Fruit fly (Drosophila melanogaster) whole organism, embryonic: ENCODE measurements around the gene srl.

Experiments used
- Abd-B ChIP-seq: fragments of 200-800 bp; sonication (Bioruptor generic); optimal IDR thresholded peaks from 2 replicates; lab custom pipeline; 2018; ENCODE audit warnings: missing biosample characterization, mild to moderate bottlenecking, missing genetic modification characterization, moderate library complexity
- Awh ChIP-seq: fragments of 200-800 bp; sonication (Bioruptor generic); IDR thresholded peaks from 2 replicates; pipeline ENCODE4, ENCODE4 v1.3.6; 2022; ENCODE audit warnings: missing biosample characterization, missing genetic modification characterization
- Blimp-1 ChIP-seq: fragments of 200-800 bp; sonication (Bioruptor generic); optimal IDR thresholded peaks from 3 replicates; lab custom pipeline; 2018; ENCODE audit warnings: missing biosample characterization, missing genetic modification characterization, mild to moderate bottlenecking, moderate library complexity, missing genetic modification reagents
- CG11398 ChIP-seq: fragments of 200-800 bp; sonication (Bioruptor generic); optimal IDR thresholded peaks from 2 replicates; lab custom pipeline; 2016; ENCODE audit warnings: missing biosample characterization, missing genetic modification characterization
- CG12071 ChIP-seq: fragments of 200-800 bp; sonication (Bioruptor generic); optimal IDR thresholded peaks from 3 replicates; lab custom pipeline; 2018; ENCODE audit warnings: missing biosample characterization, mild to moderate bottlenecking, missing genetic modification characterization
- CG12942 ChIP-seq: fragments of 200-800 bp; sonication (Bioruptor generic); optimal IDR thresholded peaks from 3 replicates; lab custom pipeline; 2016; ENCODE audit warnings: missing biosample characterization, missing genetic modification characterization
- CG13296 ChIP-seq: fragments of 200-800 bp; sonication (Bioruptor generic); optimal IDR thresholded peaks from 3 replicates; lab custom pipeline; 2018; ENCODE audit warnings: missing biosample characterization, mild to moderate bottlenecking, missing genetic modification characterization
- CG13424 ChIP-seq: fragments of 200-800 bp; sonication (Bioruptor generic); optimal IDR thresholded peaks from 2 replicates; lab custom pipeline; 2019; ENCODE audit warnings: missing biosample characterization, mild to moderate bottlenecking, missing genetic modification characterization, moderate library complexity
- CG14014 ChIP-seq: fragments of 200-800 bp; sonication (Bioruptor generic); IDR thresholded peaks from 2 replicates; pipeline ENCODE4 v1.3.6; 2022; ENCODE audit warnings: missing biosample characterization, missing genetic modification characterization
- CG14860 ChIP-seq: fragments of 200-800 bp; sonication (Bioruptor generic); IDR thresholded peaks from 3 replicates; pipeline ENCODE4 v1.3.6; 2022; ENCODE audit warnings: missing biosample characterization, missing genetic modification characterization; ENCODE audit not compliant: partially characterized antibody
- CG1529 ChIP-seq: fragments of 200-800 bp; sonication (Bioruptor generic); optimal IDR thresholded peaks from 3 replicates; lab custom pipeline; 2018; ENCODE audit warnings: missing biosample characterization, missing genetic modification characterization
- CG1602 ChIP-seq: fragments of 200-800 bp; sonication (Bioruptor generic); optimal IDR thresholded peaks from 3 replicates; lab custom pipeline; 2016; ENCODE audit warnings: missing biosample characterization, missing genetic modification characterization
- CG17802 ChIP-seq: fragments of 200-800 bp; sonication (Bioruptor generic); optimal IDR thresholded peaks from 2 replicates; lab custom pipeline; 2018; ENCODE audit warnings: missing biosample characterization, mild to moderate bottlenecking, missing genetic modification characterization, moderate library complexity
- CG30403 ChIP-seq: fragments of 200-800 bp; sonication (Bioruptor generic); optimal IDR thresholded peaks from 3 replicates; lab custom pipeline; 2016; ENCODE audit warnings: missing biosample characterization, missing genetic modification characterization
- CG34224 ChIP-seq: fragments of 200-800 bp; sonication (Bioruptor generic); IDR thresholded peaks from 3 replicates; pipeline ENCODE4 v1.3.6; 2022; ENCODE audit warnings: missing biosample characterization, missing genetic modification characterization; ENCODE audit not compliant: partially characterized antibody
- CG34376 ChIP-seq: fragments of 200-800 bp; sonication (Bioruptor generic); optimal IDR thresholded peaks from 2 replicates; lab custom pipeline; 2018; ENCODE audit warnings: missing biosample characterization, mild to moderate bottlenecking, missing genetic modification characterization
- CG42726 ChIP-seq: fragments of 200-800 bp; sonication (Bioruptor generic); IDR thresholded peaks from 2 replicates; pipeline ENCODE4 v1.3.6; 2022; ENCODE audit warnings: missing biosample characterization, missing genetic modification characterization; ENCODE audit not compliant: partially characterized antibody
- CG43689 ChIP-seq: fragments of 200-800 bp; sonication (Bioruptor generic); IDR thresholded peaks from 2 replicates; pipeline ENCODE4 v1.3.6; 2022; ENCODE audit warnings: missing biosample characterization, missing genetic modification characterization
- CG4730 ChIP-seq: fragments of 200-800 bp; sonication (Bioruptor generic); IDR thresholded peaks from 2 replicates; pipeline ENCODE4 v1.3.6; 2022; ENCODE audit warnings: missing biosample characterization, missing genetic modification characterization
- CG7839 ChIP-seq: fragments of 200-800 bp; sonication (Bioruptor generic); optimal IDR thresholded peaks from 3 replicates; lab custom pipeline; 2018; ENCODE audit warnings: missing biosample characterization, mild to moderate bottlenecking, missing genetic modification characterization, moderate library complexity
- Dfd ChIP-seq, 2 experiments: fragments of >200 bp; optimal IDR thresholded peaks; 2 replicates each; lab custom pipeline; 2017; ENCODE audit warnings: missing biosample characterization in 2 of 2, missing genetic modification characterization in 2 of 2
- Dip2 ChIP-seq: fragments of 200-800 bp; sonication (Bioruptor generic); IDR thresholded peaks from 2 replicates; pipeline ENCODE4 v1.3.6; 2022; ENCODE audit warnings: missing biosample characterization, missing genetic modification characterization
- Dll ChIP-seq: fragments of 200-800 bp; sonication (Bioruptor generic); IDR thresholded peaks from 4 replicates; pipeline ENCODE4 v1.3.6; 2022; ENCODE audit warnings: missing biosample characterization, missing genetic modification characterization; ENCODE audit not compliant: partially characterized antibody
- Doc3 ChIP-seq: fragments of 200-800 bp; sonication (Bioruptor generic); IDR thresholded peaks from 3 replicates; pipeline ENCODE4 v1.3.6; 2022; ENCODE audit warnings: missing biosample characterization, missing genetic modification characterization; ENCODE audit not compliant: partially characterized antibody
- Elba2 ChIP-seq: fragments of 200-800 bp; sonication (Bioruptor generic); optimal IDR thresholded peaks from 3 replicates; lab custom pipeline; 2016; ENCODE audit warnings: missing biosample characterization, missing genetic modification characterization
- H15 ChIP-seq: fragments of 200-800 bp; sonication (Bioruptor generic); IDR thresholded peaks from 3 replicates; pipeline ENCODE4 v1.3.6; 2022; ENCODE audit warnings: missing biosample characterization, missing genetic modification characterization
- Hey ChIP-seq: fragments of 200-800 bp; sonication (Bioruptor generic); optimal IDR thresholded peaks from 3 replicates; lab custom pipeline; 2018; ENCODE audit warnings: missing biosample characterization, mild to moderate bottlenecking, missing genetic modification characterization
- Hmx ChIP-seq: fragments of 200-800 bp; sonication (Bioruptor generic); optimal IDR thresholded peaks from 2 replicates; lab custom pipeline; 2016; ENCODE audit warnings: missing biosample characterization, missing genetic modification characterization
- Sox100B ChIP-seq: fragments of 200-800 bp; sonication (Bioruptor generic); optimal IDR thresholded peaks from 3 replicates; lab custom pipeline; 2018; ENCODE audit warnings: missing biosample characterization, mild to moderate bottlenecking, missing genetic modification characterization
- Spps ChIP-seq: fragments of 200-800 bp; sonication (Bioruptor generic); optimal IDR thresholded peaks from 2 replicates; lab custom pipeline; 2018; ENCODE audit warnings: missing biosample characterization, mild to moderate bottlenecking, missing genetic modification characterization
- Usf ChIP-seq: fragments of 200-800 bp; sonication (Bioruptor generic); optimal IDR thresholded peaks from 2 replicates; lab custom pipeline; 2017; ENCODE audit warnings: missing genotype, missing biosample characterization, missing genetic modification characterization
- Vsx1 ChIP-seq: fragments of 200-800 bp; sonication (Bioruptor generic); optimal IDR thresholded peaks from 2 replicates; lab custom pipeline; 2017; ENCODE audit warnings: missing biosample characterization, mild to moderate bottlenecking, missing genetic modification characterization, missing genetic modification reagents
- al ChIP-seq: fragments of 200-800 bp; sonication (Bioruptor generic); IDR thresholded peaks from 2 replicates; pipeline ENCODE4 v1.3.6; 2022; ENCODE audit warnings: missing biosample characterization, missing genetic modification characterization
- ash1 ChIP-seq: fragments of 200-800 bp; sonication (Bioruptor generic); optimal IDR thresholded peaks from 2 replicates; lab custom pipeline; 2018; ENCODE audit warnings: missing biosample characterization, mild to moderate bottlenecking, missing genetic modification characterization
- bbx ChIP-seq: fragments of 200-800 bp; sonication (Bioruptor generic); IDR thresholded peaks from 2 replicates; pipeline ENCODE4 v1.3.6; 2022; ENCODE audit warnings: missing biosample characterization, missing genetic modification characterization; ENCODE audit not compliant: partially characterized antibody
- br ChIP-seq: fragments of >200 bp; optimal IDR thresholded peaks from 2 replicates; lab custom pipeline; 2017
- cad ChIP-seq: fragments of >200 bp; optimal IDR thresholded peaks from 2 replicates; lab custom pipeline; 2017; ENCODE audit warnings: missing biosample characterization, missing genetic modification characterization
- cg ChIP-seq: fragments of 200-800 bp; sonication (Bioruptor generic); optimal IDR thresholded peaks from 3 replicates; lab custom pipeline; 2019; ENCODE audit warnings: missing biosample characterization, mild to moderate bottlenecking, missing genetic modification characterization, moderate library complexity
- chinmo ChIP-seq: fragments of 200-800 bp; sonication (Bioruptor generic); IDR thresholded peaks from 4 replicates; pipeline ENCODE4 v1.3.6; 2022; ENCODE audit warnings: missing biosample characterization, missing genetic modification characterization; ENCODE audit not compliant: partially characterized antibody
- dmrt11E ChIP-seq: fragments of 200-800 bp; sonication (Bioruptor generic); optimal IDR thresholded peaks from 3 replicates; lab custom pipeline; 2018; ENCODE audit warnings: missing biosample characterization, mild to moderate bottlenecking, missing genetic modification characterization, moderate library complexity
- gfzf ChIP-seq: fragments of 200-800 bp; sonication (Bioruptor generic); optimal IDR thresholded peaks from 2 replicates; lab custom pipeline; 2016; ENCODE audit warnings: missing biosample characterization, mild to moderate bottlenecking, missing genetic modification characterization, moderate library complexity
- gsb ChIP-seq: fragments of 200-800 bp; sonication (Bioruptor generic); IDR thresholded peaks from 2 replicates; pipeline ENCODE4 v1.3.6; 2022; ENCODE audit warnings: missing biosample characterization, missing genetic modification characterization
- h ChIP-seq: fragments of >200 bp; optimal IDR thresholded peaks from 2 replicates; lab custom pipeline; 2017
- pho ChIP-seq: fragments of 200-800 bp; sonication (Bioruptor generic); optimal IDR thresholded peaks from 2 replicates; lab custom pipeline; 2016; ENCODE audit warnings: missing biosample characterization, missing genetic modification characterization
- pnt ChIP-seq: fragments of 200-800 bp; sonication (Bioruptor generic); optimal IDR thresholded peaks from 3 replicates; lab custom pipeline; 2016; ENCODE audit warnings: missing biosample characterization, missing genetic modification characterization
- ro ChIP-seq: fragments of 200-800 bp; sonication (Bioruptor generic); IDR thresholded peaks from 2 replicates; pipeline ENCODE4 v1.3.6; 2022; ENCODE audit warnings: missing biosample characterization, missing genetic modification characterization
- sens ChIP-seq: fragments of 200-800 bp; sonication (Bioruptor generic); peaks from one replicate; lab custom pipeline; 2016; ENCODE audit warnings: missing biosample characterization, missing genetic modification characterization
- sim ChIP-seq: fragments of 200-800 bp; sonication (Bioruptor generic); IDR thresholded peaks from 2 replicates; pipeline ENCODE4 v1.3.6; 2022; ENCODE audit warnings: missing biosample characterization, missing genetic modification characterization
- tgo ChIP-seq: fragments of 200-800 bp; sonication (Bioruptor generic); IDR thresholded peaks from 3 replicates; pipeline ENCODE4 v1.3.6; 2022; ENCODE audit warnings: missing biosample characterization, missing genetic modification characterization

The srl gene

dm6 chr3R:4394654-4395581, 34.2 kb downstream of the srl start (continued):
- TF ChIP-seq ash1 (peak; percentile 4), Dll (GFP tag; lab: Robert Waterston, UW) (no peak), CG17802 (tag; lab: Kevin White, UChicago) (peak; percentile 60), bbx (GFP tag; lab: Robert Waterston, UW) (no peak), CG43689 (GFP tag; lab: Robert Waterston, UW) (peak; percentile 70), CG30403 (GFP tag; lab: Kevin White, UChicago) (peak; percentile 84), CG34224 (no peak), Vsx1 (GFP tag; lab: Kevin White, UChicago) (peak; percentile 9), CG34376 (GFP tag; lab: Kevin White, UChicago) (peak; percentile 70), CG4730 (GFP tag; lab: Robert Waterston, UW) (peak; percentile 83), chinmo (GFP tag; lab: Robert Waterston, UW) (no peak), Dip2 (GFP tag; lab: Robert Waterston, UW) (0 out of 2 replicates have a peak, but pooled peaks have one; percentile 13), sim (GFP tag; lab: Robert Waterston, UW) (peak; percentile 26; the same call in 1 of the 2 replicates), h (lab: Kevin White, UChicago) (no peak), gfzf (GFP tag; lab: Kevin White, UChicago) (no peak), CG7839 (tag; lab: Kevin White, UChicago) (peak; percentile 94), gsb (peak; percentile 71), Usf (GFP tag; lab: Kevin White, UChicago) (peak; percentile 76), al (GFP tag; lab: Robert Waterston, UW) (peak; percentile 80; the same call in 1 of the 2 replicates), CG42726 (GFP tag; lab: Robert Waterston, UW) (no peak), Blimp-1 (GFP tag; lab: Kevin White, UChicago) (no peak), CG12071 (peak; percentile 89), CG13296 (peak; percentile 75), Hmx (GFP tag; lab: Kevin White, UChicago) (peak; percentile 18), Abd-B (GFP tag; lab: Kevin White, UChicago) (peak; percentile 71), pnt (GFP tag; lab: Kevin White, UChicago) (peak; percentile 71), CG14014 (peak; percentile 80), pho (GFP tag; lab: Kevin White, UChicago) (peak; percentile 89), sens (GFP tag; lab: Kevin White, UChicago) (peak; percentile 95), CG1529 (GFP tag; lab: Kevin White, UChicago) (peak; percentile 69), CG12942 (GFP tag; lab: Kevin White, UChicago) (peak; percentile 66), H15 (GFP tag; lab: Robert Waterston, UW) (peak; percentile 86), dmrt11E (tag; lab: Kevin White, UChicago) (peak; percentile 42), Dfd (GFP tag; optimal IDR thresholded peaks at IDR 0.05; lab: Kevin White, UChicago) (no peak), ro (GFP tag; lab: Robert Waterston, UW) (peak; percentile 74), CG14860 (GFP tag; lab: Robert Waterston, UW) (no peak), Hey (tag; lab: Kevin White, UChicago) (peak; percentile 67), cad (GFP tag; lab: Kevin White, UChicago) (no peak), cg (GFP tag; lab: Kevin White, UChicago) (peak; percentile 56), CG13424 (tag; lab: Kevin White, UChicago) (peak; percentile 84), Sox100B (GFP tag; lab: Kevin White, UChicago) (peak; percentile 82), CG1602 (GFP tag; lab: Kevin White, UChicago) (peak; percentile 83), CG11398 (GFP tag; lab: Kevin White, UChicago) (peak; percentile 74), tgo (peak; percentile 89), Spps (peak; percentile 41), Awh (GFP tag; lab: Robert Waterston, UW) (peak; percentile 72; the same call in 1 of the 2 replicates), Elba2 (GFP tag; lab: Kevin White, UChicago) (no peak), br (lab: Kevin White, UChicago) (no peak), Doc3 (GFP tag; lab: Robert Waterston, UW) (no peak)
